Worm (Caenorhabditis elegans) whole organism, early embryonic: ENCODE results near the gene bas-1.

Experiments used
- B0310.2 ChIP-seq: sonication (generic microtip); optimal IDR thresholded peaks from 2 replicates; lab custom pipeline; 2016; ENCODE audit warnings: mild to moderate bottlenecking, missing genetic modification characterization, missing compliant biosample characterization
- hmbx-1 ChIP-seq: sonication (generic microtip); optimal IDR thresholded peaks from 2 replicates; lab custom pipeline; 2016; ENCODE audit warnings: mild to moderate bottlenecking, missing genetic modification characterization, missing compliant biosample characterization

ce11 chrIII:5660976-5661375 is 48.9 kb downstream of the bas-1 start, which contains the start of gene F54E7.6:
- TF ChIP-seq B0310.2 (tag; lab: Kevin White, UChicago): no peak
- TF ChIP-seq hmbx-1: no peak
